Worm (Caenorhabditis elegans) whole organism, midembryonic: Measurements from ENCODE around the gene sri-21.

Experiments
- T22C8.4 ChIP-seq: fragments of 200-800 bp; sonication (Bioruptor generic); IDR thresholded peaks from 2 replicates; pipeline ENCODE4 v1.3.6; 2022; ENCODE audit warnings: missing genetic modification characterization, missing compliant biosample characterization
- cog-1 ChIP-seq: sonication (generic microtip); optimal IDR thresholded peaks from 2 replicates; lab custom pipeline; 2016; ENCODE audit warnings: missing genetic modification characterization, missing compliant biosample characterization
- flt-1 ChIP-seq: fragments of 200-800 bp; sonication (Bioruptor generic); IDR thresholded peaks from 2 replicates; pipeline ENCODE4 v1.3.6; 2022; ENCODE audit warnings: missing genetic modification characterization, missing compliant biosample characterization
- klf-2 ChIP-seq: fragments of 200-800 bp; sonication (Bioruptor generic); conservative IDR thresholded peaks from 2 replicates; pipeline ENCODE4 v1.3.6; 2022; ENCODE audit warnings: missing genetic modification reagents, missing genetic modification characterization, missing compliant biosample characterization
- med-1 ChIP-seq: sonication (generic microtip); optimal IDR thresholded peaks from 2 replicates; lab custom pipeline; 2017; ENCODE audit warnings: missing genetic modification characterization, mild to moderate bottlenecking, missing compliant biosample characterization, antibody characterized with exemption, missing genetic modification reagents; ENCODE audit not compliant: insufficient read depth
- ref-1 ChIP-seq: fragments of 200-800 bp; sonication (Bioruptor generic); conservative IDR thresholded peaks from 2 replicates; pipeline ENCODE4 v1.3.6; 2022; ENCODE audit warnings: missing genetic modification reagents, missing genetic modification characterization, missing compliant biosample characterization
- tab-1 ChIP-seq: fragments of 200-800 bp; sonication (Bioruptor generic); IDR thresholded peaks from 2 replicates; pipeline ENCODE4 v1.3.6; 2022; ENCODE audit warnings: missing genetic modification characterization, missing compliant biosample characterization
- ztf-23 ChIP-seq: fragments of 200-800 bp; sonication (Bioruptor generic); IDR thresholded peaks from 2 replicates; pipeline ENCODE4 v1.3.6; 2022; ENCODE audit warnings: missing genetic modification reagents, missing genetic modification characterization, missing compliant biosample characterization
- ztf-29 ChIP-seq: fragments of 200-800 bp; sonication (Bioruptor generic); IDR thresholded peaks from 2 replicates; pipeline ENCODE4 v1.3.6; 2022; ENCODE audit warnings: missing genetic modification reagents, missing genetic modification characterization, missing compliant biosample characterization

Gene sri-21

DNA sequence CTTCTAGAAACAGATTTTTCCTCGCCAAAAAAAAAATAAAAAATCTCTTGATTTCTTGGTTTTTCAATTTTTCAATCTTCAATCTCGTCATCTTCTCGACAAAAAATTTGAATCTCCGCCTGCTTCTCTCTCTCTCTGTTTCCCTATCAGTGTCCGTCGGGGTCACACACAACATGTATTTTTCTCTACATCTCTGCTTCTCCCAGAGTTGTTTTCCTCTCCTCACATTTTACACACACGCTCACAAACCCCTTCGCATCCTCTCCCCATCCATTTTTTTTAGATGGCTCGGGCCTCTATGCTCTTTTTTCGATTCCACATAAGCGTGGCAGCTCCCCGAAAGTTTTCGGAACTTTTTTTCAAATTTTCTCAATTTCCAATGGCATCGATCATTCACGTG lies 30.1 kb downstream of the sri-21 start:
- TF ChIP-seq med-1 (GFP tag; lab: Kevin White, UChicago) (no peak), T22C8.4 (no peak), ztf-23 (GFP tag; lab: Robert Waterston, UW) (no peak), ztf-29 (no peak), cog-1 (no peak), flt-1 (no peak)

- TF ChIP-seq tab-1 (GFP tag; lab: Robert Waterston, UW) (no peak), med-1 (GFP tag; lab: Kevin White, UChicago) (no peak), T22C8.4 (no peak), cog-1 (no peak)
Measured at ce11 chrV:3580385-3580784, 30.7 kb downstream of the sri-21 start.

DNA sequence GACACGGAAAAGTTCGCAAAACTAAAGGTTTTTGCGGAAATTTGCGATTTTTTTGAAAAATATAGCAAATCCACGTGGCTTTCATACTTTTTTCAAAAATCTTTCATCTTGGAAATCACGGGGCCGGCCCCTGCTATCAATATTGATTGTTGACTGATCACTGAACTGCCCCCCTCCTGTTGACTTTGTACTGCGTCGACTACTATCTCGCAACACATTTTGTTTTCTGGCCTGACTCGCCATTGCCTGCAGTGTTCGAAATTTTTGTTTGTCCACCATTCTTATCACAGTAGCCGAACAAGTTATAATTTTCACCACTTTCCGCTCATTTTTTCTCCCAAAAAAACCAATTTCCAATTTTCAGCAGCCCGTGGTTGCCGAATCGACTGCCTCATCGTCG lies 31.4 kb downstream of the sri-21 start:
- TF ChIP-seq ref-1 (GFP tag; lab: Robert Waterston, UW): no peak
- TF ChIP-seq klf-2 (GFP tag; lab: Robert Waterston, UW): no peak
- TF ChIP-seq cog-1: no peak
- TF ChIP-seq med-1 (GFP tag; lab: Kevin White, UChicago): no peak
- no peak for TF ChIP-seq ztf-23 (GFP tag; lab: Robert Waterston, UW)
- TF ChIP-seq flt-1: no peak
- TF ChIP-seq ztf-29: no peak
- no peak for TF ChIP-seq T22C8.4
- no peak for TF ChIP-seq tab-1 (GFP tag; lab: Robert Waterston, UW)

ce11 chrV:3581643-3582042 lies 32.0 kb downstream of the sri-21 start:
- TF ChIP-seq T22C8.4 (no peak), ref-1 (GFP tag; lab: Robert Waterston, UW) (no peak), ztf-29 (no peak), klf-2 (GFP tag; lab: Robert Waterston, UW) (no peak), tab-1 (GFP tag; lab: Robert Waterston, UW) (no peak), flt-1 (no peak), ztf-23 (GFP tag; lab: Robert Waterston, UW) (no peak), med-1 (GFP tag; lab: Kevin White, UChicago) (no peak), cog-1 (no peak)

ce11 chrV:3582086-3582485 lies 32.4 kb downstream of the sri-21 start:
- TF ChIP-seq T22C8.4 (peak; percentile 45), ztf-23 (GFP tag; lab: Robert Waterston, UW) (no peak)

- TF ChIP-seq ztf-29 (no peak), cog-1 (no peak), tab-1 (GFP tag; lab: Robert Waterston, UW) (no peak), klf-2 (GFP tag; lab: Robert Waterston, UW) (no peak), ztf-23 (GFP tag; lab: Robert Waterston, UW) (no peak), ref-1 (GFP tag; lab: Robert Waterston, UW) (no peak), T22C8.4 (no peak), flt-1 (no peak), med-1 (GFP tag; lab: Kevin White, UChicago) (no peak)
Measured at ce11 chrV:3582671-3583070, 33.0 kb downstream of the sri-21 start.

DNA sequence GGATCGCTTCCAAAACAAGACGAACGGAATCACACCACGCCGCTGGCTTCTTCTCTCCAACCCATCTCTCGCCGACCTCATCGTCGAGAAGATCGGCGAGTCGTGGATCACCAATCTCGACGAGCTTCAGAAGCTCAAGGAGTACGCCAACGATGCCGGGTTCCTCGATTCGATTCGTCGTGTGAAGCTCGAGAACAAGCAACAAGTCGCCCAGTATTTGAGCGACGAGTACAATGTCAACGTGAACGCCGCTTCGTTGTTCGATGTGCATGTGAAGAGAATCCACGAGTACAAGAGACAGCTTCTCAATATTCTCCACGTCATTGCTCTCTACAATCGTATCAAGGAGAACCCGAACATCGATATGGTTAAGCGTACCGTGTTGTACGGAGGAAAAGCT lies 34.0 kb downstream of the sri-21 start:
- TF ChIP-seq flt-1 (no peak), T22C8.4 (no peak), ztf-23 (GFP tag; lab: Robert Waterston, UW) (no peak), ref-1 (GFP tag; lab: Robert Waterston, UW) (no peak), ztf-29 (no peak), cog-1 (no peak)

DNA sequence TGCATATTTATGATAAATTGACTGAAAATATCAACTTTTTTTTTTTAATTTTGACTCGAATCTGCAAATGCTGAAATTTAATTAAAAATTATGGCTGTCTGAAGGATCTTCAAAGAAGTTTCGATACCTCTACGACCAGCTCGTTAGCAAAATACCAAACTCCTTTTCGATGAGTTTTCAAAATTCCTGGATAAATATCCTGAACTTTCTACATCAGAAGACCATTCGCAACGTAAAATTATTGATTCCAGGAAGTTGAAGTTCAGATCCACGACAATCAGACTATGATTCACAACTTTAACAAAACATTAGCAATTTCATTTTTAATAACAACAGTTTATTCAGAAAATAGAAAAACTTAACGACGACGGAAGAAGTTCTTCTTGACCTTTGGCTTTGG lies 35.4 kb downstream of the sri-21 start:
- TF ChIP-seq T22C8.4 (no peak), med-1 (GFP tag; lab: Kevin White, UChicago) (no peak), ztf-29 (no peak), tab-1 (GFP tag; lab: Robert Waterston, UW) (no peak), klf-2 (GFP tag; lab: Robert Waterston, UW) (no peak), ref-1 (GFP tag; lab: Robert Waterston, UW) (no peak), cog-1 (no peak), ztf-23 (GFP tag; lab: Robert Waterston, UW) (no peak), flt-1 (no peak)

- no peak for TF ChIP-seq flt-1
- no peak for TF ChIP-seq cog-1
- TF ChIP-seq ref-1 (GFP tag; lab: Robert Waterston, UW): no peak
- no peak for TF ChIP-seq klf-2 (GFP tag; lab: Robert Waterston, UW)
- no peak for TF ChIP-seq ztf-23 (GFP tag; lab: Robert Waterston, UW)
- no peak for TF ChIP-seq T22C8.4
- no peak for TF ChIP-seq ztf-29
- no peak for TF ChIP-seq tab-1 (GFP tag; lab: Robert Waterston, UW)
Measured at ce11 chrV:3586014-3586689, 36.5 kb downstream of the sri-21 start, which contains the start of the genes rpl-11.1 and T22F3.2. Gene rpl-11.1, minus strand, starts transcription at chrV:3586064. Gene T22F3.2, plus strand, starts transcription at chrV:3586639.

DNA sequence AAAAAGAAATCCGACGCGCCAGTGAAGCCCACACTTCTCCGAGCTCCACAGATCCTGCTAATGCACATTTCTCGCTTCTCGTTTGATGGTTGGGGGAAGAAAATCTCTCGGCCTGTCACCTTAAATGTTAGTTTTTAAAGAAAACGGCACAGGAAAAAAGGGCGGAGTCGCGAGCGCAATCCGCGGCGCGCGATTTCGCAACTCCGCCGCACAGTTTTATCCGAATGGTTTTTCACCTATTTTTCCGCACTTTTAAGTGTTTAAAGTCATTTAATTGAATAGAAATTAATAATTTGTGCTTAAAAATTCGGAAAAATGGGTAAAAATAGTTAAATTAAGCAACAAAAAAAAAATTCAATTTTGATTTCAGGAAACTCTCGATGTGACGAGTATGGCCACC lies 38.0 kb downstream of the sri-21 start:
- 0 out of 2 replicates have a peak, but pooled peaks have one; percentile 57 for TF ChIP-seq klf-2 (GFP tag; lab: Robert Waterston, UW)
- peak; percentile 49; the same call in 1 of the 2 replicates for TF ChIP-seq ztf-29
- TF ChIP-seq ref-1 (GFP tag; lab: Robert Waterston, UW): no peak
- 0 out of 2 replicates have a peak, but pooled peaks have one; percentile 15 for TF ChIP-seq T22C8.4
- peak; percentile 81; the same call in 1 of the 2 replicates for TF ChIP-seq tab-1 (GFP tag; lab: Robert Waterston, UW)
- peak; percentile 66 for TF ChIP-seq med-1 (GFP tag; lab: Kevin White, UChicago)
- peak; percentile 76 for TF ChIP-seq ztf-23 (GFP tag; lab: Robert Waterston, UW)
- no peak for TF ChIP-seq cog-1
- TF ChIP-seq flt-1: peak; percentile 74
